Fruit fly (Drosophila melanogaster) whole organism, embryonic: ENCODE results near the gene nmdyn-D7.

ENCODE experiments used
- Adf1 ChIP-seq: fragments of 200-800 bp; sonication (Bioruptor generic); IDR thresholded peaks from 2 replicates; pipeline ENCODE4 v1.3.6; 2022; ENCODE audit warnings: missing biosample characterization, missing genetic modification characterization
- Bgb ChIP-seq: fragments of 200-800 bp; sonication (Bioruptor generic); IDR thresholded peaks from 2 replicates; pipeline ENCODE4 v1.3.6; 2022; ENCODE audit warnings: missing biosample characterization, missing genetic modification characterization; ENCODE audit not compliant: partially characterized antibody
- BtbVII ChIP-seq: fragments of 200-800 bp; sonication (Bioruptor generic); optimal IDR thresholded peaks from 3 replicates; lab custom pipeline; 2017; ENCODE audit warnings: missing biosample characterization, mild to moderate bottlenecking, missing genetic modification characterization
- CG10267 ChIP-seq: fragments of 200-800 bp; sonication (Bioruptor generic); optimal IDR thresholded peaks from 2 replicates; lab custom pipeline; 2018; ENCODE audit warnings: missing biosample characterization, mild to moderate bottlenecking, missing genetic modification characterization, moderate library complexity
- CG12219 ChIP-seq: fragments of 200-800 bp; sonication (Bioruptor generic); optimal IDR thresholded peaks from 3 replicates; lab custom pipeline; 2018; ENCODE audit warnings: missing biosample characterization, mild to moderate bottlenecking, missing genetic modification characterization
- CG12236 ChIP-seq: fragments of 200-800 bp; sonication (Bioruptor generic); optimal IDR thresholded peaks from 2 replicates; lab custom pipeline; 2016; ENCODE audit warnings: missing biosample characterization, missing genetic modification characterization
- CG14965 ChIP-seq: fragments of 200-800 bp; sonication (Bioruptor generic); optimal IDR thresholded peaks from 2 replicates; lab custom pipeline; 2016; ENCODE audit warnings: missing biosample characterization, missing genetic modification characterization, borderline replicate concordance
- CG1529 ChIP-seq: fragments of 200-800 bp; sonication (Bioruptor generic); optimal IDR thresholded peaks from 3 replicates; lab custom pipeline; 2018; ENCODE audit warnings: missing biosample characterization, missing genetic modification characterization
- CG18764 ChIP-seq: fragments of 200-800 bp; sonication (Bioruptor generic); optimal IDR thresholded peaks from 3 replicates; lab custom pipeline; 2016; ENCODE audit warnings: missing biosample characterization, missing genetic modification characterization
- CG3281 ChIP-seq: fragments of 200-800 bp; sonication (Bioruptor generic); optimal IDR thresholded peaks from 3 replicates; lab custom pipeline; 2017; ENCODE audit warnings: missing biosample characterization, mild to moderate bottlenecking, missing genetic modification characterization
- CG42726 ChIP-seq: fragments of 200-800 bp; sonication (Bioruptor generic); IDR thresholded peaks from 2 replicates; pipeline ENCODE4 v1.3.6; 2022; ENCODE audit warnings: missing biosample characterization, missing genetic modification characterization; ENCODE audit not compliant: partially characterized antibody
- CG5953 ChIP-seq: fragments of 200-800 bp; sonication (Bioruptor generic); IDR thresholded peaks from 2 replicates; pipeline ENCODE4 v1.3.6; 2022; ENCODE audit warnings: missing biosample characterization, missing genetic modification characterization
- CG6765 ChIP-seq: fragments of 200-800 bp; sonication (Bioruptor generic); optimal IDR thresholded peaks from 3 replicates; lab custom pipeline; 2017; ENCODE audit warnings: missing biosample characterization, mild to moderate bottlenecking, missing genetic modification characterization
- CG6854 ChIP-seq: fragments of 200-800 bp; sonication (Bioruptor generic); optimal IDR thresholded peaks from 3 replicates; lab custom pipeline; 2017; ENCODE audit warnings: missing biosample characterization, mild to moderate bottlenecking, missing genetic modification characterization
- CG7786 ChIP-seq: fragments of 200-800 bp; sonication (Bioruptor generic); optimal IDR thresholded peaks from 2 replicates; lab custom pipeline; 2016; ENCODE audit warnings: missing biosample characterization, missing genetic modification characterization
- CG8290 ChIP-seq, 3 experiments: fragments of 200-800 bp; sonication (Bioruptor generic); optimal IDR thresholded peaks; 2 replicates each; lab custom pipeline; 2016 to 2019; ENCODE audit warnings: missing biosample characterization in 3 of 3, missing genetic modification characterization in 3 of 3, mild to moderate bottlenecking in 2 of 3, moderate library complexity in 1 of 3
- CG9609 ChIP-seq: fragments of 200-800 bp; sonication (Bioruptor generic); optimal IDR thresholded peaks from 3 replicates; lab custom pipeline; 2016; ENCODE audit warnings: missing biosample characterization, missing genetic modification characterization
- CG9727 ChIP-seq: fragments of 200-800 bp; sonication (Bioruptor generic); optimal IDR thresholded peaks from 3 replicates; lab custom pipeline; 2017; ENCODE audit warnings: missing biosample characterization, mild to moderate bottlenecking, missing genetic modification characterization
- Camta ChIP-seq: fragments of 200-800 bp; sonication (Bioruptor generic); optimal IDR thresholded peaks from 2 replicates; lab custom pipeline; 2016; ENCODE audit warnings: missing biosample characterization, missing genetic modification characterization
- D19B ChIP-seq: fragments of 200-800 bp; sonication (Bioruptor generic); optimal IDR thresholded peaks from 2 replicates; lab custom pipeline; 2017; ENCODE audit warnings: missing biosample characterization, mild to moderate bottlenecking, missing genetic modification characterization
- Dbx ChIP-seq: fragments of 200-800 bp; sonication (Bioruptor generic); IDR thresholded peaks from 3 replicates; pipeline ENCODE4 v1.3.6; 2022; ENCODE audit warnings: missing biosample characterization, missing genetic modification characterization
- Fer1 ChIP-seq: fragments of 200-800 bp; sonication (Bioruptor generic); optimal IDR thresholded peaks from 2 replicates; lab custom pipeline; 2017; ENCODE audit warnings: missing biosample characterization, mild to moderate bottlenecking, missing genetic modification characterization
- Gug ChIP-seq: fragments of 200-800 bp; sonication (Bioruptor generic); IDR thresholded peaks from 4 replicates; pipeline ENCODE4 v1.3.6; 2022; ENCODE audit warnings: missing biosample characterization, missing genetic modification characterization
- Hmx ChIP-seq: fragments of 200-800 bp; sonication (Bioruptor generic); optimal IDR thresholded peaks from 2 replicates; lab custom pipeline; 2016; ENCODE audit warnings: missing biosample characterization, missing genetic modification characterization
- Max ChIP-seq: fragments of 200-800 bp; sonication (Bioruptor generic); optimal IDR thresholded peaks from 2 replicates; lab custom pipeline; 2016; ENCODE audit warnings: missing biosample characterization, mild to moderate bottlenecking, missing genetic modification characterization
- Mrtf ChIP-seq: fragments of 200-800 bp; sonication (Bioruptor generic); IDR thresholded peaks from 3 replicates; pipeline ENCODE4 v1.3.6; 2022; ENCODE audit warnings: missing biosample characterization, missing genetic modification characterization
- Nf-YA ChIP-seq: fragments of 200-800 bp; sonication (Bioruptor generic); IDR thresholded peaks from 2 replicates; pipeline ENCODE4 v1.3.6; 2022; ENCODE audit warnings: missing biosample characterization, missing genetic modification characterization
- Nf-YC ChIP-seq: fragments of 200-800 bp; optimal IDR thresholded peaks from 3 replicates; lab custom pipeline; 2019; ENCODE audit warnings: missing biosample characterization, mild to moderate bottlenecking, missing genetic modification characterization, moderate library complexity
- Optix ChIP-seq: fragments of 200-800 bp; sonication (Bioruptor generic); IDR thresholded peaks from 3 replicates; pipeline ENCODE4 v1.3.6; 2022; ENCODE audit warnings: missing biosample characterization, missing genetic modification characterization
- Sox102F ChIP-seq: fragments of 200-800 bp; sonication (Bioruptor generic); optimal IDR thresholded peaks from 2 replicates; lab custom pipeline; 2018; ENCODE audit warnings: missing biosample characterization, mild to moderate bottlenecking, missing genetic modification characterization, moderate library complexity
- ase ChIP-seq: fragments of 200-800 bp; sonication (Bioruptor generic); IDR thresholded peaks from 3 replicates; pipeline ENCODE4 v1.3.6; 2022; ENCODE audit warnings: missing biosample characterization, missing genetic modification characterization
- bbx ChIP-seq: fragments of 200-800 bp; sonication (Bioruptor generic); IDR thresholded peaks from 2 replicates; pipeline ENCODE4 v1.3.6; 2022; ENCODE audit warnings: missing biosample characterization, missing genetic modification characterization; ENCODE audit not compliant: partially characterized antibody
- caup ChIP-seq: fragments of 200-800 bp; sonication (Bioruptor generic); optimal IDR thresholded peaks from 3 replicates; lab custom pipeline; 2017; ENCODE audit warnings: missing biosample characterization, mild to moderate bottlenecking, missing genetic modification characterization, moderate library complexity; ENCODE audit not compliant: severe bottlenecking
- chif ChIP-seq, 2 experiments: fragments of 200-800 bp; sonication (Bioruptor generic); optimal IDR thresholded peaks; 3 replicates each; lab custom pipeline; 2016; ENCODE audit warnings: missing biosample characterization in 2 of 2, missing genetic modification characterization in 2 of 2
- chinmo ChIP-seq: fragments of 200-800 bp; sonication (Bioruptor generic); IDR thresholded peaks from 4 replicates; pipeline ENCODE4 v1.3.6; 2022; ENCODE audit warnings: missing biosample characterization, missing genetic modification characterization; ENCODE audit not compliant: partially characterized antibody
- croc ChIP-seq: fragments of 200-800 bp; sonication (Bioruptor generic); conservative IDR thresholded peaks from 3 replicates; pipeline ENCODE4 v1.3.6; 2022; ENCODE audit warnings: missing biosample characterization, missing genetic modification characterization
- da ChIP-seq: fragments of 200-800 bp; sonication (Bioruptor generic); optimal IDR thresholded peaks from 2 replicates; lab custom pipeline; 2016; ENCODE audit warnings: missing biosample characterization, missing genetic modification characterization
- dan ChIP-seq: fragments of 200-800 bp; sonication (Bioruptor generic); IDR thresholded peaks from 2 replicates; pipeline ENCODE4 v1.3.6; 2022; ENCODE audit warnings: missing biosample characterization, missing genetic modification characterization
- danr ChIP-seq: fragments of 200-800 bp; sonication (Bioruptor generic); IDR thresholded peaks from 2 replicates; pipeline ENCODE4 v1.3.6; 2022; ENCODE audit warnings: missing biosample characterization, missing genetic modification characterization
- esg ChIP-seq: fragments of 200-800 bp; sonication (Bioruptor generic); conservative IDR thresholded peaks from 2 replicates; pipeline ENCODE4 v1.3.6; 2022; ENCODE audit warnings: missing biosample characterization, missing genetic modification characterization
- eve ChIP-seq, 2 experiments: fragments of >200 bp; optimal IDR thresholded peaks; 2 replicates each; lab custom pipeline; 2017; ENCODE audit warnings: missing biosample characterization in 2 of 2, missing genetic modification characterization in 2 of 2
- gcm2 ChIP-seq: fragments of 200-800 bp; sonication (Bioruptor generic); optimal IDR thresholded peaks from 2 replicates; lab custom pipeline; 2016; ENCODE audit warnings: missing biosample characterization, missing genetic modification characterization
- gsb ChIP-seq: fragments of 200-800 bp; sonication (Bioruptor generic); IDR thresholded peaks from 2 replicates; pipeline ENCODE4 v1.3.6; 2022; ENCODE audit warnings: missing biosample characterization, missing genetic modification characterization
- h ChIP-seq: fragments of >200 bp; optimal IDR thresholded peaks from 2 replicates; lab custom pipeline; 2017
- salm ChIP-seq: fragments of 200-800 bp; sonication (Bioruptor generic); optimal IDR thresholded peaks from 2 replicates; lab custom pipeline; 2018; ENCODE audit warnings: missing biosample characterization, mild to moderate bottlenecking, missing genetic modification characterization
- slbo ChIP-seq: fragments of 200-800 bp; sonication (Bioruptor generic); IDR thresholded peaks from 2 replicates; pipeline ENCODE4 v1.3.6; 2022; ENCODE audit warnings: missing biosample characterization, missing genetic modification characterization
- tll ChIP-seq, 2 experiments: fragments of 200-800 bp in 1 of 2; fragments of >200 bp in 1 of 2; sonication (Bioruptor generic) in 1 of 2; optimal IDR thresholded peaks; 2 replicates each; lab custom pipeline; 2017 to 2019; ENCODE audit warnings: missing biosample characterization in 2 of 2, missing genetic modification characterization in 2 of 2, mild to moderate bottlenecking in 1 of 2, moderate library complexity in 1 of 2
- tup ChIP-seq: fragments of 200-800 bp; sonication (Bioruptor generic); optimal IDR thresholded peaks from 2 replicates; lab custom pipeline; 2016; ENCODE audit warnings: missing biosample characterization, mild to moderate bottlenecking, missing genetic modification characterization, moderate library complexity
- twi ChIP-seq: fragments of 200-800 bp; optimal IDR thresholded peaks from 2 replicates; lab custom pipeline; 2019; ENCODE audit warnings: missing biosample characterization, mild to moderate bottlenecking, missing genetic modification characterization, moderate library complexity
- zen ChIP-seq: fragments of 200-800 bp; sonication (Bioruptor generic); optimal IDR thresholded peaks from 3 replicates; lab custom pipeline; 2018; ENCODE audit warnings: missing biosample characterization, mild to moderate bottlenecking, missing genetic modification characterization, moderate library complexity
- zen2 ChIP-seq: fragments of 200-800 bp; sonication (Bioruptor generic); IDR thresholded peaks from 3 replicates; pipeline ENCODE4 v1.3.6; 2022; ENCODE audit warnings: missing biosample characterization, missing genetic modification characterization; ENCODE audit not compliant: partially characterized antibody

nmdyn-D7 gene

DNA sequence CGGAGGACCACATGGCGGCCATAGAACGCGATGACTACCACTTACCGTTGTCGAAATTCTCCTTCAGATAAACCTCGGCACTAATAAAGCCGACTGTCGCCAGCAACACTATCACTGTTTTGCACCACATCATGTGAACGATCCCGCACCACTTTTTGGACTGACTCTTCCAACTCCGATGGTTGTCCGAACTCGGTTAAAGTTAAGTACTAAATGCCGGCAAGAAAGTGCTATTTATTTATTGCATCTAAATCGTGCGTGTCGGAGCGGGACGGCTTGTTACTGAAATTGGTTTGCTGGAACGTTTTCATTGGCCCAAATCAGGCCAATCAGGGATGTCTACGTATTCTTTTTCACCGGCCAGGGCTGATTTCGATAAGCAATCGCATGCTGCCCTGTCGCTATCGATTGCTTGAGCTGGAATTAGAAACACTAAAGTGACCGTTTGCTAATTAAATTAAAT, 49.1 kb upstream of the nmdyn-D7 start, which contains the start of gene Calr (continued):
- TF ChIP-seq CG8290 (GFP tag; optimal IDR thresholded peaks at IDR 0.05; lab: Kevin White, UChicago) (peak; percentile 13), CG8290 (tag; optimal IDR thresholded peaks at IDR 0.05; lab: Kevin White, UChicago) (peak in 1 of 2 experiments; percentile 81), dan (GFP tag; lab: Robert Waterston, UW) (no peak), h (no peak), gcm2 (GFP tag; lab: Kevin White, UChicago) (peak; percentile 43), CG12236 (GFP tag; lab: Kevin White, UChicago) (no peak), Hmx (no peak), esg (GFP tag; lab: Robert Waterston, UW) (no peak), CG9609 (GFP tag; lab: Kevin White, UChicago) (peak; percentile 18), Dbx (GFP tag; lab: Robert Waterston, UW) (no peak), croc (GFP tag; lab: Robert Waterston, UW) (no peak), CG18764 (GFP tag; lab: Kevin White, UChicago) (no peak), Gug (no peak), Nf-YC (tag; lab: Kevin White, UChicago) (peak; percentile 100), slbo (GFP tag; lab: Robert Waterston, UW) (no peak), zen (tag; lab: Kevin White, UChicago) (peak; percentile 63), CG5953 (no peak), CG6854 (GFP tag; lab: Kevin White, UChicago) (peak; percentile 43), caup (GFP tag; lab: Kevin White, UChicago) (peak; percentile 66), CG12219 (GFP tag; lab: Kevin White, UChicago) (peak; percentile 39), Max (GFP tag; lab: Kevin White, UChicago) (peak; percentile 34), CG6765 (peak; percentile 5), BtbVII (GFP tag; lab: Kevin White, UChicago) (peak; percentile 71), CG42726 (no peak), salm (tag; lab: Kevin White, UChicago) (peak; percentile 52), danr (GFP tag; lab: Robert Waterston, UW) (no peak), tll (GFP tag; optimal IDR thresholded peaks at IDR 0.05; lab: Kevin White, UChicago) (peak in 1 of 2 experiments; percentile 29), Mrtf (GFP tag; lab: Robert Waterston, UW) (no peak), CG14965 (GFP tag; lab: Kevin White, UChicago) (no peak), bbx (GFP tag; lab: Robert Waterston, UW) (no peak), Nf-YA (GFP tag; lab: Robert Waterston, UW) (no peak), CG3281 (GFP tag; lab: Kevin White, UChicago) (peak; percentile 43), Optix (no peak), eve (GFP tag; optimal IDR thresholded peaks at IDR 0.05; lab: Kevin White, UChicago) (no peak), CG7786 (GFP tag; lab: Kevin White, UChicago) (no peak), da (GFP tag; lab: Kevin White, UChicago) (no peak), Bgb (GFP tag; lab: Robert Waterston, UW) (no peak), CG10267 (tag; lab: Kevin White, UChicago) (peak; percentile 91), twi (no peak), Sox102F (GFP tag; lab: Kevin White, UChicago) (no peak), D19B (GFP tag; lab: Kevin White, UChicago) (no peak), chinmo (no peak), chif (GFP tag; optimal IDR thresholded peaks at IDR 0.05; lab: Kevin White, UChicago) (peak in 1 of 2 experiments; percentile 3), ase (no peak), CG9727 (GFP tag; lab: Kevin White, UChicago) (peak; percentile 57), gsb (no peak), Adf1 (no peak), tup (GFP tag; lab: Kevin White, UChicago) (no peak), zen2 (GFP tag; lab: Robert Waterston, UW) (no peak), CG1529 (no peak), Camta (no peak), Fer1 (GFP tag; lab: Kevin White, UChicago) (peak; percentile 72)
